Worm (Caenorhabditis elegans) whole organism, L2 larva: ENCODE data around the gene fbxa-35.

Source experiments
- C34F6.9 ChIP-seq: fragments of 150-350 bp; optimal IDR thresholded peaks from 2 replicates; lab custom pipeline; 2014; ENCODE audit warnings: missing biosample characterization, missing genetic modification characterization
- F13H6.1 ChIP-seq: sonication (generic microtip); optimal IDR thresholded peaks from 2 replicates; lab custom pipeline; 2016; ENCODE audit warnings: missing genetic modification characterization, missing compliant biosample characterization
- ZK546.5 ChIP-seq: sonication (generic microtip); optimal IDR thresholded peaks from 2 replicates; lab custom pipeline; 2017; ENCODE audit warnings: missing biosample characterization, missing genetic modification characterization
- alr-1 ChIP-seq: fragments of 150-350 bp; optimal IDR thresholded peaks from 2 replicates; lab custom pipeline; 2014; ENCODE audit warnings: missing biosample characterization, missing genetic modification characterization
- aly-2 ChIP-seq: fragments of 150-350 bp; optimal IDR thresholded peaks from 2 replicates; lab custom pipeline; 2014; ENCODE audit warnings: missing biosample characterization, missing genetic modification characterization
- ama-1 ChIP-seq: fragments of 150-350 bp; optimal IDR thresholded peaks from 2 replicates; lab custom pipeline; 2018; ENCODE audit warnings: inconsistent platforms
- blmp-1 ChIP-seq: sonication (generic microtip); optimal IDR thresholded peaks from 2 replicates; lab custom pipeline; 2017; ENCODE audit warnings: missing genetic modification characterization, mild to moderate bottlenecking, missing compliant biosample characterization, antibody characterized with exemption, moderate library complexity; ENCODE audit not compliant: insufficient read depth
- ceh-16 ChIP-seq: fragments of 150-350 bp; optimal IDR thresholded peaks from 2 replicates; lab custom pipeline; 2014; ENCODE audit warnings: missing biosample characterization, missing genetic modification characterization
- dmd-4 ChIP-seq: sonication (generic microtip); optimal IDR thresholded peaks from 2 replicates; lab custom pipeline; 2017; ENCODE audit warnings: missing biosample characterization, missing genetic modification characterization
- egl-27 ChIP-seq: sonication (generic microtip); optimal IDR thresholded peaks from 3 replicates; lab custom pipeline; 2017; ENCODE audit warnings: missing biosample characterization, missing genetic modification reagents, missing genetic modification characterization
- elt-3 ChIP-seq: sonication (generic microtip); optimal IDR thresholded peaks from 2 replicates; lab custom pipeline; 2017; ENCODE audit warnings: missing biosample characterization, missing genetic modification characterization
- fos-1 ChIP-seq: fragments of 150-350 bp; optimal IDR thresholded peaks from 2 replicates; lab custom pipeline; 2014; ENCODE audit warnings: missing biosample characterization, missing genetic modification characterization
- gmeb-1 ChIP-seq: fragments of 150-350 bp; optimal IDR thresholded peaks from 2 replicates; lab custom pipeline; 2014; ENCODE audit warnings: missing biosample characterization, missing genetic modification characterization
- lin-11 ChIP-seq: fragments of 150-350 bp; sonication (generic microtip); optimal IDR thresholded peaks from 2 replicates; lab custom pipeline; 2014; ENCODE audit warnings: missing biosample characterization, missing genetic modification characterization, inconsistent platforms, mixed read lengths
- lin-39 ChIP-seq: fragments of 150-350 bp; optimal IDR thresholded peaks from 2 replicates; lab custom pipeline; 2014; ENCODE audit warnings: missing biosample characterization, missing genetic modification reagents, missing genetic modification characterization
- mab-5 ChIP-seq: fragments of 150-350 bp; optimal IDR thresholded peaks from 2 replicates; lab custom pipeline; 2014; ENCODE audit warnings: missing biosample characterization, missing genetic modification characterization
- nhr-11 ChIP-seq: fragments of 150-350 bp; optimal IDR thresholded peaks from 2 replicates; lab custom pipeline; 2014; ENCODE audit warnings: missing biosample characterization, missing genetic modification characterization
- nhr-12 ChIP-seq: fragments of 150-350 bp; optimal IDR thresholded peaks from 2 replicates; lab custom pipeline; 2014; ENCODE audit warnings: missing biosample characterization, missing genetic modification characterization
- nhr-129 ChIP-seq: fragments of 150-350 bp; optimal IDR thresholded peaks from 2 replicates; lab custom pipeline; 2014; ENCODE audit warnings: missing biosample characterization, missing genetic modification characterization
- nhr-21 ChIP-seq: fragments of 150-350 bp; optimal IDR thresholded peaks from 2 replicates; lab custom pipeline; 2014; ENCODE audit warnings: missing biosample characterization, missing genetic modification characterization
- nhr-23 ChIP-seq: fragments of 150-350 bp; optimal IDR thresholded peaks from 2 replicates; lab custom pipeline; 2014; ENCODE audit warnings: missing biosample characterization, missing genetic modification reagents, missing genetic modification characterization
- nhr-237 ChIP-seq: fragments of 150-350 bp; optimal IDR thresholded peaks from 2 replicates; lab custom pipeline; 2014; ENCODE audit warnings: missing biosample characterization, missing genetic modification characterization
- nhr-25 ChIP-seq: fragments of 150-350 bp; sonication (generic microtip); optimal IDR thresholded peaks from 3 replicates; lab custom pipeline; 2014; ENCODE audit warnings: missing biosample characterization, missing genetic modification characterization
- sma-9 ChIP-seq, 2 experiments: fragments of 150-350 bp in 1 of 2; sonication (generic microtip) in 1 of 2; optimal IDR thresholded peaks; 2 replicates each; lab custom pipeline; 2014 to 2016; ENCODE audit warnings: missing genetic modification characterization in 2 of 2, mild to moderate bottlenecking in 1 of 2, missing biosample characterization in 1 of 2, missing compliant biosample characterization in 1 of 2, missing genetic modification reagents in 1 of 2, moderate library complexity in 1 of 2
- unc-55 ChIP-seq: fragments of 150-350 bp; sonication (generic microtip); optimal IDR thresholded peaks from 3 replicates; lab custom pipeline; 2014; ENCODE audit warnings: missing biosample characterization, missing genetic modification reagents, missing genetic modification characterization
- unc-62 ChIP-seq: fragments of 150-350 bp; optimal IDR thresholded peaks from 2 replicates; lab custom pipeline; 2014; ENCODE audit warnings: missing biosample characterization, missing genetic modification reagents, missing genetic modification characterization
- zag-1 ChIP-seq: fragments of 150-350 bp; optimal IDR thresholded peaks from 2 replicates; lab custom pipeline; 2014; ENCODE audit warnings: missing biosample characterization, missing genetic modification characterization
- ztf-1 ChIP-seq: fragments of 200-800 bp; sonication (Bioruptor generic); conservative IDR thresholded peaks from 2 replicates; pipeline ENCODE4 v1.3.6; 2022; ENCODE audit warnings: missing genetic modification characterization, missing compliant biosample characterization
- ztf-11 ChIP-seq: sonication (generic microtip); optimal IDR thresholded peaks from 2 replicates; lab custom pipeline; 2017; ENCODE audit warnings: missing biosample characterization, missing genetic modification characterization

The fbxa-35 gene

DNA sequence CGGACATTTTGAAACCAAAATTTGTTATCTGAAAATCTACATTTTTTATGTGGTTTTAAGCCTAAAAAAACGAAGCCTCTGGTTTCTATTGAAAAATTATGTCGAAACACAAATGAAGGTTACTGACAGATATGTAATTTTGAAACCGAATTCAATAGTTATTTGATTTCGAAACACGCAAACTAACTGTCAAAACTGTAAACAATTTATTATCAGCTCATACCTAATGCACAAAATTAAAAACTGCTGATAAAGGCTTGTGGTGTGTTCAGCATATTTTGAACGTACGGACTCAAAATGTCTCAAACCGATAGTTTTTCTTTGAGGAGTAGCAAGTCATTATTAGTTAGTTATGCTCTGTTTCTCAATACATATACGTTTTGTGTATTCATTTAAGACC lies 47.0 kb downstream of the fbxa-35 start, which contains the start of gene fbxa-26:
TSS of gene fbxa-26 (minus strand) at position 35 of the 400 bp plus-strand sequence.
- TF ChIP-seq fos-1 (tag; lab: Kevin White, UChicago) (peak; percentile 48), egl-27 (tag; lab: Kevin White, UChicago) (no peak), nhr-23 (tag; lab: Kevin White, UChicago) (no peak), alr-1 (tag; lab: Kevin White, UChicago) (no peak), sma-9 (GFP tag; optimal IDR thresholded peaks at IDR 0.05; lab: Kevin White, UChicago) (no peak), sma-9 (tag; optimal IDR thresholded peaks at IDR 0.05; lab: Kevin White, UChicago) (no peak), nhr-11 (no peak), elt-3 (tag; lab: Kevin White, UChicago) (no peak), ztf-1 (GFP tag; lab: Robert Waterston, UW) (no peak), lin-39 (tag; lab: Kevin White, UChicago) (no peak)

DNA sequence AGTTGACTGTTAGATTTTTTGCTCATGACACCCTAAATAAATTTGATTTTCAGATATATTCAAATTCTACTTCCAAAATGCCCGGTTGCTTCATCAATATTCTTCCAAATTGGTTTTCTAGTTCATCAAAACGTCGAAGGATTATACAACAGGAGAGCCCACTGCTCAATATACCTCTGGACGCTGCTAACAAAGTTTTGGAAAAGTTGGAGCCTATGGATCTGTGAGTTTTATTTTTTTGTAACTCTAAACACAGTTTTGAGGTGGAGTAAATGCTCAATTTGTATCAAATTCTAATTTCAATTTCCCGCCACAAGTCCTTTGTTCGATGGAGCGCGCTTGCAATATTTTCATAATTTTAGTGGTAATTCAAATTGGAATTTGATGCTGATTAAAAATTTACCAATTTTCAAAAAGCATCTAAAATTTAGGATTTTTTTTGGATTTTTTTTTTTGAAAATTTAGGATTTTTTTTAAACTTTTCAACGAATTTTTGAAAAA lies 47.5 kb downstream of the fbxa-35 start, which contains the start of gene fbxa-27:
TSS of gene fbxa-27 (plus strand) at position 51 of the 501 bp plus-strand sequence.
- TF ChIP-seq C34F6.9 (tag; lab: Kevin White, UChicago), result no peak
- no peak for TF ChIP-seq egl-27 (tag; lab: Kevin White, UChicago)
- TF ChIP-seq F13H6.1 (tag; lab: Kevin White, UChicago), result no peak
- TF ChIP-seq dmd-4 (tag; lab: Kevin White, UChicago), result no peak
- no peak for TF ChIP-seq lin-11 (tag; lab: Kevin White, UChicago)
- TF ChIP-seq ama-1 (lab: Kevin White, UChicago), result no peak
- no peak for TF ChIP-seq lin-39 (tag; lab: Kevin White, UChicago)
- no peak for TF ChIP-seq ceh-16 (tag; lab: Kevin White, UChicago)
- TF ChIP-seq unc-55 (GFP tag; lab: Kevin White, UChicago), result no peak
- no peak for TF ChIP-seq blmp-1 (tag; lab: Kevin White, UChicago)
- TF ChIP-seq nhr-12, result no peak
- no peak for TF ChIP-seq ZK546.5 (tag; lab: Kevin White, UChicago)
- TF ChIP-seq nhr-21 (tag; lab: Kevin White, UChicago), result no peak
- no peak for TF ChIP-seq aly-2

DNA sequence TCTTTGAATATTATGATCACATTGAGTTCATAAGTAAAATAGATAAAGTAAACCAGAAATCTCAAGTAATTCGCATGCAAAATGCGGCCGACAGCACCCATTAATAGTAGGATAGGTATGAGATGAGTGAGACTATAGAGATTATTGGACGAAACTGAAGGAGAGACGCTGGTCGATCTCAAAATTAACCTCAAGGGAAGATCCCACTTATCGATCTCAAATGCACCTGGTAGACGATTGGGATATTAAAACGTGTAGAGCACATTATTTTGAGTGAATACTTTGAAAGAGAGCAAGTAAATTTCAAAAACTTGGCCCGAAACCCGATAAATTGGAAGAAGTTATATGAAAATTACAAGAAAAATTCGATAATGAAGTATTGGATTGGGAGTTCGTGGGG lies 50.2 kb downstream of the fbxa-35 start, which contains the start of gene Y82E9BL.6:
TSS of gene Y82E9BL.6 (minus strand) at position 101 of the 400 bp plus-strand sequence.
- no peak for TF ChIP-seq alr-1 (tag; lab: Kevin White, UChicago)
- TF ChIP-seq nhr-12, result no peak
- TF ChIP-seq unc-62 (GFP tag; lab: Kevin White, UChicago), result no peak
- TF ChIP-seq nhr-237 (tag; lab: Kevin White, UChicago), result no peak
- TF ChIP-seq mab-5 (tag; lab: Kevin White, UChicago), result no peak
- TF ChIP-seq ztf-11, result no peak
- no peak for TF ChIP-seq ZK546.5 (tag; lab: Kevin White, UChicago)
- TF ChIP-seq fos-1 (tag; lab: Kevin White, UChicago), result no peak
- TF ChIP-seq nhr-129 (tag; lab: Kevin White, UChicago), result no peak
- no peak for TF ChIP-seq zag-1 (tag; lab: Kevin White, UChicago)
- no peak for TF ChIP-seq nhr-23 (tag; lab: Kevin White, UChicago)
- TF ChIP-seq nhr-25, result no peak
- TF ChIP-seq gmeb-1, result no peak
